Fruit fly (Drosophila melanogaster): Measurements from ENCODE around the gene CG33230.

Gene CG33230

dm6 chr3L:1590194-1590593 is 28.0 kb upstream of the CG33230 start:
- TF ChIP-seq h (GFP tag; optimal IDR thresholded peaks at IDR 0.05): no peak
- TF ChIP-seq foxo (GFP tag; optimal IDR thresholded peaks at IDR 0.05): no peak
- no peak for TF ChIP-seq br (GFP tag; optimal IDR thresholded peaks at IDR 0.05)
- no peak for TF ChIP-seq OdsH (GFP tag; optimal IDR thresholded peaks at IDR 0.05)
- no peak for TF ChIP-seq sage (GFP tag; optimal IDR thresholded peaks at IDR 0.05)
- TF ChIP-seq psq (GFP tag; optimal IDR thresholded peaks at IDR 0.05): no peak
- no peak for TF ChIP-seq tai (GFP tag; optimal IDR thresholded peaks at IDR 0.05)
- no peak for TF ChIP-seq Myc (optimal IDR thresholded peaks at IDR 0.05)
- TF ChIP-seq dmrt93B (GFP tag; optimal IDR thresholded peaks at IDR 0.05): no peak
- no peak for TF ChIP-seq Dif (GFP tag; optimal IDR thresholded peaks at IDR 0.05; ENCODE audit: partially characterized antibody)
- no peak for TF ChIP-seq CG9705 (GFP tag; optimal IDR thresholded peaks at IDR 0.05)

dm6 chr3L:1591692-1592371 is 26.4 kb upstream of the CG33230 start:
- TF ChIP-seq woc (GFP tag; optimal IDR thresholded peaks at IDR 0.05): peak; percentile 86
- peak; percentile 82 for TF ChIP-seq Rel (GFP tag; optimal IDR thresholded peaks at IDR 0.05)
- peak; percentile 84 for TF ChIP-seq Rel (tag; optimal IDR thresholded peaks at IDR 0.05)
- TF ChIP-seq dl (GFP tag; optimal IDR thresholded peaks at IDR 0.05; ENCODE audit: insufficient read depth in 1 of 2, partially characterized antibody in 2 of 2): no peak
- peak; percentile 95 for TF ChIP-seq CG9705 (GFP tag; optimal IDR thresholded peaks at IDR 0.05)
- TF ChIP-seq fru (GFP tag; optimal IDR thresholded peaks at IDR 0.05): peak; percentile 97
- TF ChIP-seq Dif (GFP tag; optimal IDR thresholded peaks at IDR 0.05; ENCODE audit: partially characterized antibody): no peak
- TF ChIP-seq br (GFP tag; optimal IDR thresholded peaks at IDR 0.05): peak; percentile 98
- TF ChIP-seq Sp1 (GFP tag; optimal IDR thresholded peaks at IDR 0.05): peak; percentile 97
- TF ChIP-seq jim (GFP tag; optimal IDR thresholded peaks at IDR 0.05): peak; percentile 98
- TF ChIP-seq GATAd (GFP tag; optimal IDR thresholded peaks at IDR 0.05): peak; percentile 94
- TF ChIP-seq h (GFP tag; optimal IDR thresholded peaks at IDR 0.05): peak; percentile 99
- peak; percentile 99 for TF ChIP-seq rgr (GFP tag; optimal IDR thresholded peaks at IDR 0.05)
- peak; percentile 99 for TF ChIP-seq Hnf4 (GFP tag; optimal IDR thresholded peaks at IDR 0.05)
- TF ChIP-seq brk (GFP tag; optimal IDR thresholded peaks at IDR 0.05): no peak
- peak; percentile 93 for TF ChIP-seq Mio (GFP tag; optimal IDR thresholded peaks at IDR 0.05)
- TF ChIP-seq foxo (GFP tag; optimal IDR thresholded peaks at IDR 0.05): peak; percentile 90 to 97
- no peak for TF ChIP-seq CrebA (GFP tag; optimal IDR thresholded peaks at IDR 0.05; ENCODE audit: borderline replicate concordance)
- TF ChIP-seq N (GFP tag; optimal IDR thresholded peaks at IDR 0.05): no peak
- peak; percentile 99 for TF ChIP-seq OdsH (GFP tag; optimal IDR thresholded peaks at IDR 0.05)
- TF ChIP-seq Dfd (GFP tag; optimal IDR thresholded peaks at IDR 0.05): no peak
- TF ChIP-seq Abd-B (GFP tag; optimal IDR thresholded peaks at IDR 0.05): no peak
- TF ChIP-seq lola (GFP tag; optimal IDR thresholded peaks at IDR 0.05): no peak
- TF ChIP-seq dmrt93B (GFP tag; optimal IDR thresholded peaks at IDR 0.05): peak; percentile 92
- peak; percentile 89 for TF ChIP-seq HLH106 (tag; optimal IDR thresholded peaks at IDR 0.05)
- peak; percentile 60 for TF ChIP-seq sv (GFP tag; optimal IDR thresholded peaks at IDR 0.05)
- peak; percentile 97 for TF ChIP-seq dsf (GFP tag; optimal IDR thresholded peaks at IDR 0.05; ENCODE audit: borderline replicate concordance)
- TF ChIP-seq sage (GFP tag; optimal IDR thresholded peaks at IDR 0.05): peak; percentile 96
- TF ChIP-seq CG32264 (GFP tag; optimal IDR thresholded peaks at IDR 0.05): peak; percentile 97
- peak; percentile 98 for TF ChIP-seq Jra (GFP tag; optimal IDR thresholded peaks at IDR 0.05)
- TF ChIP-seq tai (GFP tag; optimal IDR thresholded peaks at IDR 0.05): no peak
- TF ChIP-seq Hr83 (GFP tag; optimal IDR thresholded peaks at IDR 0.05; ENCODE audit: poor library complexity, severe bottlenecking): peak; percentile 100
- TF ChIP-seq psq (GFP tag; optimal IDR thresholded peaks at IDR 0.05): peak; percentile 95
- TF ChIP-seq usp (GFP tag; optimal IDR thresholded peaks at IDR 0.05): no peak
- TF ChIP-seq ey (GFP tag; optimal IDR thresholded peaks at IDR 0.05): peak; percentile 91
- no peak for TF ChIP-seq Myc (optimal IDR thresholded peaks at IDR 0.05)
- no peak for TF ChIP-seq pan (optimal IDR thresholded peaks at IDR 0.05)
- no peak for TF ChIP-seq Hr78 (GFP tag; optimal IDR thresholded peaks at IDR 0.05)
- no peak for TF ChIP-seq Vsx2 (GFP tag; optimal IDR thresholded peaks at IDR 0.05; ENCODE audit: partially characterized antibody)

All from whole organism, wandering third instar larva.